Fruit fly (Drosophila melanogaster) whole organism, pupa: ENCODE results near the gene CG10996.

Experiments
- CG10348 ChIP-seq: fragments of 200-800 bp; sonication (Bioruptor generic); IDR thresholded peaks from 2 replicates; pipeline ENCODE4 v1.3.6; 2022; ENCODE audit warnings: missing biosample characterization, missing genetic modification characterization
- CG13204 ChIP-seq: fragments of 200-800 bp; sonication (Bioruptor generic); optimal IDR thresholded peaks from 2 replicates; lab custom pipeline; 2018; ENCODE audit warnings: missing biosample characterization, mild to moderate bottlenecking, missing genetic modification characterization, moderate library complexity
- CG14655 ChIP-seq: fragments of 200-800 bp; sonication (Bioruptor generic); optimal IDR thresholded peaks from 3 replicates; lab custom pipeline; 2017; ENCODE audit warnings: mild to moderate bottlenecking, missing biosample characterization, missing genetic modification reagents, missing genetic modification characterization
- CG15710 ChIP-seq: fragments of 200-800 bp; sonication (Bioruptor generic); optimal IDR thresholded peaks from 2 replicates; lab custom pipeline; 2018; ENCODE audit warnings: missing biosample characterization, mild to moderate bottlenecking, missing genetic modification characterization, moderate library complexity
- CG32121 ChIP-seq: fragments of 200-800 bp; sonication (Bioruptor generic); IDR thresholded peaks from 2 replicates; pipeline ENCODE4 v1.3.6; 2022; ENCODE audit warnings: missing biosample characterization, missing genetic modification characterization
- CG34367 ChIP-seq: fragments of 200-800 bp; sonication (Bioruptor generic); optimal IDR thresholded peaks from 2 replicates; lab custom pipeline; 2018; ENCODE audit warnings: missing biosample characterization, mild to moderate bottlenecking, missing genetic modification characterization
- EcR ChIP-seq: fragments of 200-800 bp; sonication (Bioruptor generic); optimal IDR thresholded peaks from 3 replicates; lab custom pipeline; 2019; ENCODE audit warnings: missing biosample characterization, missing genetic modification characterization, mild to moderate bottlenecking, moderate library complexity, missing genetic modification reagents
- Ets98B ChIP-seq: fragments of 200-800 bp; sonication (Bioruptor generic); IDR thresholded peaks from 2 replicates; pipeline ENCODE4 v1.3.6; 2022; ENCODE audit warnings: missing biosample characterization, missing genetic modification characterization
- Snoo ChIP-seq: fragments of 200-800 bp; sonication (Bioruptor generic); optimal IDR thresholded peaks from 3 replicates; lab custom pipeline; 2017; ENCODE audit warnings: missing biosample characterization, mild to moderate bottlenecking, missing genetic modification characterization, inconsistent platforms

DNA sequence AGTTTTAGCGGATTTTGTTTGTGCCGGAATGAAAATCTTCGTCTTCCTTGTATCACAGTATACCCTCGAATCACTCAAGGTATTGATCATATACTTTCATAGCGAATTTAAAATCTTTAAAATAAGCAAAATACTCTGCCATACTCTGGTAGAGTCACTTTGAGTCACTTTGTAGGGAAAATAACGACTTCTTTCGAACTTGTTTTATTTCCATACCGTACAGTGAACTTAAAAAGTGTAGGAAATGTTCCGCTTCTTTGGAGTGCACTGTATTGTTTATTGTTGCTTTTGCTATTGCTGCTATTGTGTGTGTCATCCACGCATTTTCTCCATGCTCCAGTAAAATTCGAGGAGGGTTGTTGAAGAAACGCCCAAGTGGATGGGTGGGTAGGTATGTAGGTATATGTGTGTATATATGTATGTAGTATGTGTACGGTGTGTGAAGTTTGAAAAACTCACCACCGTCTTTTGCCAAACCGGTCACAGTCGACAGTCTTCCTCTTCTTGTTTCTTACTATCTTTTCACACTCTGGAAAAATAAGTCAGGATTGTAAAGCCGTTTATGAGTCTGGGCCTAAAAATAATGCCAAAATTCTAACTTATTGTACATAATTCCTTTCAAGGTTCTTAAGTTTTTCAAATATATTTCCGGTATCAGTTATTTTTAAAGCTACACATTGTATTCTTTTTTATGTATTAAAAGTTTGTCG, 8.3 kb downstream of the CG10996 start:
- peak; percentile 7 for TF ChIP-seq CG15710 (tag; lab: Kevin White, UChicago)
- TF ChIP-seq CG34367, result no peak
- TF ChIP-seq CG13204 (GFP tag; lab: Kevin White, UChicago), result no peak
- TF ChIP-seq CG10348 (GFP tag; lab: Robert Waterston, UW), result no peak
- TF ChIP-seq Snoo (tag; lab: Kevin White, UChicago), result no peak
- TF ChIP-seq CG32121 (GFP tag; lab: Robert Waterston, UW), result no peak
- TF ChIP-seq CG14655 (GFP tag; lab: Kevin White, UChicago), result peak; percentile 42
- TF ChIP-seq Ets98B (GFP tag; lab: Robert Waterston, UW), result no peak
- TF ChIP-seq EcR, result no peak
